Fruit fly (Drosophila melanogaster) Kc167 (cell line): ENCODE results near the gene tay.

Source experiments
- Myc ChIP-seq: fragments of >200 bp; optimal IDR thresholded peaks from 2 replicates; lab custom pipeline; 2017; ENCODE audit warnings: missing external identifiers
- h ChIP-seq: fragments of >200 bp; optimal IDR thresholded peaks from 3 replicates; lab custom pipeline; 2018; ENCODE audit warnings: missing external identifiers
- insv ChIP-seq: fragments of >200 bp; optimal IDR thresholded peaks from 3 replicates; lab custom pipeline; 2018; ENCODE audit warnings: missing external identifiers
- psq ChIP-seq: fragments of >200 bp; optimal IDR thresholded peaks from 2 replicates; lab custom pipeline; 2017; ENCODE audit warnings: missing external identifiers
- ttk ChIP-seq: sonication (Bioruptor generic); optimal IDR thresholded peaks from 2 replicates; lab custom pipeline; 2017; ENCODE audit warnings: missing external identifiers

DNA sequence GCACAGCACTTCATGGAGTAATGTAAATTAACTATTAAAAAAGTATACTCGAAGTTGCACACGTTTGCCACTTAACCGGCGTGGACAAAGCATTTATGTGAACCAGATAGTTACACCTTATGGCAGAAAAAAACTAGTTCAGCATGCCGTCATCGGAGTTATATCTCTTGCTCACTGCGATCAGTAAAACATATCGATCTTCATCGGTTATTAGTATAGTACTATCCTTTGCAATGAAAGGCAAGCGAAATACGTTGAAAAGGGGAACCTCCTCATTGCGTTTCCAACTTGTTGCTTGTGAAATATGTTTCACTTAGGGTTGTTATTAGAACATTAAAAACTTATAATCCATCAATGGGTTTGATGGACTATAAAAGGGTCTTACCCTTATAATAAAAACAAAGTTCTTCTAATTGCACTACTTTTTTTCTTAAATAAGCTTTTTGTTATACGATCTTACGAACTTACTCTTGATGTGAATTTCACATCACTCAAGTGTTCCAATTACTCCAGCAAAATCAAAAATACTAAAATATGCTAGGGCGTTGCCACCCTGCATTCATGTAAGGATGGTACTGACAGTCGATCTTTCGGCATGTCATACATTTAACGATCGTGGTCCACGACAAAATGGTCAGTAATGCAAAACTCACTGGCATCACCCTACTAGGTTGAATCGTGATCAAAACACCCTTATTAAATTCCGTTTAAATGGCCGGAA, 22.6 kb upstream of the tay start, which contains the start of gene CycD:
- TF ChIP-seq insv (lab: Kevin White, UChicago) (no peak), ttk (lab: Kevin White, UChicago) (no peak), Myc (lab: Kevin White, UChicago) (no peak), h (lab: Kevin White, UChicago) (no peak), psq (lab: Kevin White, UChicago) (no peak)
